Worm (Caenorhabditis elegans): ENCODE results near the gene str-232.

ce11 chrV:15967542-15967941, 48.0 kb downstream of the str-232 start, which contains the start of gene sri-1:
- TF ChIP-seq nhr-11 (tag; optimal IDR thresholded peaks at IDR 0.05), result no peak
- no peak for TF ChIP-seq nhr-28 (tag; optimal IDR thresholded peaks at IDR 0.05)
- TF ChIP-seq aly-2 (tag; optimal IDR thresholded peaks at IDR 0.05), result no peak
- TF ChIP-seq ama-1 (optimal IDR thresholded peaks at IDR 0.05), result no peak

Measured in whole organism, L3 larva.